Worm (Caenorhabditis elegans) whole organism, young adult: Measurements from ENCODE around the gene T10D4.6.

Experiments used
- C06A6.2 ChIP-seq: fragments of 200-800 bp; sonication (Bioruptor generic); conservative IDR thresholded peaks from 2 replicates; pipeline ENCODE4 v1.3.6; 2022; ENCODE audit warnings: missing genetic modification characterization, missing compliant biosample characterization
- F23B12.7 ChIP-seq: sonication (generic microtip); optimal IDR thresholded peaks from 2 replicates; lab custom pipeline; 2017; ENCODE audit warnings: missing genetic modification characterization, mild to moderate bottlenecking, missing compliant biosample characterization, antibody characterized with exemption, moderate library complexity; ENCODE audit not compliant: insufficient read depth
- Y67H2A.10 ChIP-seq: fragments of 200-800 bp; sonication (Bioruptor generic); conservative IDR thresholded peaks from 2 replicates; pipeline ENCODE4 v1.3.6; 2022; ENCODE audit warnings: missing genetic modification reagents, missing genetic modification characterization, missing compliant biosample characterization
- ZK185.1 ChIP-seq: sonication (generic microtip); optimal IDR thresholded peaks from 2 replicates; lab custom pipeline; 2016; ENCODE audit warnings: mild to moderate bottlenecking, missing genetic modification characterization, missing compliant biosample characterization; ENCODE audit not compliant: poor library complexity, severe bottlenecking
- akir-1 ChIP-seq: fragments of 200-800 bp; sonication (Bioruptor generic); optimal IDR thresholded peaks from 2 replicates; lab custom pipeline; 2018; ENCODE audit warnings: mild to moderate bottlenecking, missing genetic modification characterization, moderate library complexity, missing compliant biosample characterization
- ama-1 ChIP-seq, 3 experiments: fragments of 150-350 bp in 1 of 3; sonication (generic microtip) in 2 of 3; optimal IDR thresholded peaks; 2 replicates each; lab custom pipeline; 2014 to 2018; ENCODE audit warnings: missing biosample characterization in 2 of 3, missing genetic modification characterization in 2 of 3, missing genetic modification reagents in 2 of 3
- aptf-2 ChIP-seq: fragments of 200-800 bp; sonication (Bioruptor generic); conservative IDR thresholded peaks from 2 replicates; pipeline ENCODE4 v1.3.6; 2022; ENCODE audit warnings: missing genetic modification reagents, missing genetic modification characterization, missing compliant biosample characterization
- atf-7 ChIP-seq: sonication (generic microtip); optimal IDR thresholded peaks from 2 replicates; lab custom pipeline; 2017; ENCODE audit warnings: mild to moderate bottlenecking, missing genetic modification characterization, missing compliant biosample characterization
- attf-5 ChIP-seq: fragments of 200-800 bp; sonication (Bioruptor generic); optimal IDR thresholded peaks from 2 replicates; lab custom pipeline; 2018; ENCODE audit warnings: mild to moderate bottlenecking, missing genetic modification characterization, missing compliant biosample characterization
- attf-6 ChIP-seq: fragments of 200-800 bp; sonication (Bioruptor generic); IDR thresholded peaks from 2 replicates; pipeline ENCODE4 v1.3.6; 2022; ENCODE audit warnings: missing genetic modification reagents, missing genetic modification characterization, missing compliant biosample characterization
- ceh-40 ChIP-seq: fragments of 200-800 bp; sonication (Bioruptor generic); IDR thresholded peaks from 2 replicates; pipeline ENCODE4 v1.3.6; 2022; ENCODE audit warnings: missing genetic modification characterization, missing compliant biosample characterization
- dpff-1 ChIP-seq: sonication (generic microtip); optimal IDR thresholded peaks from 2 replicates; lab custom pipeline; 2017; ENCODE audit warnings: mild to moderate bottlenecking, missing genetic modification characterization, missing compliant biosample characterization
- efl-1 ChIP-seq: fragments of 150-350 bp; optimal IDR thresholded peaks from 2 replicates; lab custom pipeline; 2014; ENCODE audit warnings: missing biosample characterization, missing genetic modification reagents, missing genetic modification characterization
- egl-18 ChIP-seq: fragments of 200-800 bp; sonication (Bioruptor generic); IDR thresholded peaks from 2 replicates; pipeline ENCODE4 v1.3.6; 2022; ENCODE audit warnings: missing genetic modification reagents, missing genetic modification characterization, missing compliant biosample characterization
- him-1 ChIP-seq: sonication (generic microtip); optimal IDR thresholded peaks from 2 replicates; lab custom pipeline; 2016; ENCODE audit warnings: missing genotype, missing genetic modification reagents, missing genetic modification characterization, missing compliant biosample characterization
- hlh-26 ChIP-seq: fragments of 200-800 bp; sonication (Bioruptor generic); conservative IDR thresholded peaks from 2 replicates; pipeline ENCODE4 v1.3.6; 2022; ENCODE audit warnings: missing genetic modification reagents, missing genetic modification characterization, missing compliant biosample characterization
- hmg-1.2 ChIP-seq: fragments of 200-800 bp; sonication (Bioruptor generic); IDR thresholded peaks from 2 replicates; pipeline ENCODE4 v1.3.6; 2022; ENCODE audit warnings: missing genetic modification reagents, missing genetic modification characterization, missing compliant biosample characterization
- lag-1 ChIP-seq: fragments of 200-800 bp; sonication (Bioruptor generic); IDR thresholded peaks from 2 replicates; pipeline ENCODE4 v1.3.6; 2022; ENCODE audit warnings: missing genetic modification reagents, missing genetic modification characterization, missing compliant biosample characterization
- let-607 ChIP-seq, 2 experiments: fragments of 200-800 bp in 1 of 2; sonication (Bioruptor generic) in 1 of 2; sonication (generic microtip) in 1 of 2; optimal IDR thresholded peaks; 2 replicates each; lab custom pipeline; 2016 to 2018; ENCODE audit warnings: mild to moderate bottlenecking in 2 of 2, missing compliant biosample characterization in 2 of 2, missing genetic modification characterization in 2 of 2, moderate library complexity in 2 of 2, missing genotype in 1 of 2
- lin-40 ChIP-seq: sonication (generic microtip); optimal IDR thresholded peaks from 2 replicates; lab custom pipeline; 2016; ENCODE audit warnings: missing genetic modification characterization, mild to moderate bottlenecking, missing compliant biosample characterization, missing genotype, missing genetic modification reagents
- lin-54 ChIP-seq: fragments of 200-800 bp; sonication (Bioruptor generic); optimal IDR thresholded peaks from 2 replicates; lab custom pipeline; 2018; ENCODE audit warnings: mild to moderate bottlenecking, missing genetic modification characterization, missing compliant biosample characterization
- lsy-27 ChIP-seq: sonication (generic microtip); optimal IDR thresholded peaks from 2 replicates; lab custom pipeline; 2017; ENCODE audit warnings: missing genetic modification characterization, mild to moderate bottlenecking, missing compliant biosample characterization, antibody characterized with exemption, missing genotype, borderline replicate concordance; ENCODE audit not compliant: insufficient read depth
- madf-6 ChIP-seq: fragments of 200-800 bp; sonication (Bioruptor generic); IDR thresholded peaks from 2 replicates; pipeline ENCODE4 v1.3.6; 2022; ENCODE audit warnings: missing genetic modification reagents, missing genetic modification characterization, missing compliant biosample characterization
- mcd-1 ChIP-seq: fragments of 200-800 bp; sonication (Bioruptor generic); IDR thresholded peaks from 2 replicates; pipeline ENCODE4 v1.3.6; 2022; ENCODE audit warnings: missing genetic modification reagents, missing genetic modification characterization, missing compliant biosample characterization
- mes-4 ChIP-seq: sonication (generic microtip); optimal IDR thresholded peaks from 2 replicates; lab custom pipeline; 2016; ENCODE audit warnings: missing genotype, missing genetic modification characterization, missing compliant biosample characterization
- nfya-2 ChIP-seq: fragments of 200-800 bp; sonication (Bioruptor generic); IDR thresholded peaks from 2 replicates; pipeline ENCODE4 v1.3.6; 2022; ENCODE audit warnings: missing genetic modification reagents, missing genetic modification characterization, missing compliant biosample characterization
- nhr-179 ChIP-seq: sonication (generic microtip); optimal IDR thresholded peaks from 2 replicates; lab custom pipeline; 2016; ENCODE audit warnings: mild to moderate bottlenecking, missing genetic modification characterization, missing compliant biosample characterization
- rcor-1 ChIP-seq: fragments of 200-800 bp; sonication (Bioruptor generic); IDR thresholded peaks from 2 replicates; pipeline ENCODE4 v1.3.6; 2022; ENCODE audit warnings: missing genetic modification reagents, missing genetic modification characterization, missing compliant biosample characterization
- rec-8 ChIP-seq, 2 experiments: sonication (generic microtip); optimal IDR thresholded peaks; 2 replicates each; lab custom pipeline; 2016; ENCODE audit warnings: mild to moderate bottlenecking in 2 of 2, missing genetic modification characterization in 2 of 2, missing genetic modification reagents in 2 of 2, missing genotype in 2 of 2, missing biosample characterization in 1 of 2, missing compliant biosample characterization in 1 of 2, moderate library complexity in 1 of 2
- sea-2 ChIP-seq: fragments of 200-800 bp; sonication (Bioruptor generic); IDR thresholded peaks from 2 replicates; pipeline ENCODE4 v1.3.6; 2022; ENCODE audit warnings: missing genetic modification characterization, missing compliant biosample characterization
- snpc-1.3 ChIP-seq: sonication (generic microtip); optimal IDR thresholded peaks from 2 replicates; lab custom pipeline; 2017; ENCODE audit warnings: missing genetic modification characterization, mild to moderate bottlenecking, missing compliant biosample characterization, antibody characterized with exemption, moderate library complexity, missing genotype, missing genetic modification reagents; ENCODE audit not compliant: insufficient read depth
- snpc-3.4 ChIP-seq: sonication (generic microtip); optimal IDR thresholded peaks from 2 replicates; lab custom pipeline; 2017; ENCODE audit warnings: missing genetic modification characterization, mild to moderate bottlenecking, missing compliant biosample characterization, antibody characterized with exemption, moderate library complexity, missing genotype, missing genetic modification reagents
- snpc-4 ChIP-seq, 5 experiments: fragments of 150-350 bp in 1 of 5; sonication (generic microtip) in 4 of 5; optimal IDR thresholded peaks; 2 replicates each; lab custom pipeline; 2014 to 2018; ENCODE audit warnings: missing genetic modification characterization in 5 of 5, missing biosample characterization in 3 of 5, antibody characterized with exemption in 2 of 5, mild to moderate bottlenecking in 2 of 5, missing compliant biosample characterization in 2 of 5, missing genotype in 2 of 5, moderate library complexity in 2 of 5, missing genetic modification reagents in 1 of 5
- somi-1 ChIP-seq: fragments of 200-800 bp; sonication (Bioruptor generic); optimal IDR thresholded peaks from 2 replicates; lab custom pipeline; 2018; ENCODE audit warnings: mild to moderate bottlenecking, missing genetic modification characterization, missing compliant biosample characterization
- sptf-2 ChIP-seq: fragments of 200-800 bp; sonication (Bioruptor generic); optimal IDR thresholded peaks from 2 replicates; lab custom pipeline; 2018; ENCODE audit warnings: mild to moderate bottlenecking, missing genetic modification characterization, missing compliant biosample characterization
- tbx-9 ChIP-seq: sonication (generic microtip); optimal IDR thresholded peaks from 2 replicates; lab custom pipeline; 2016; ENCODE audit warnings: borderline replicate concordance, missing genetic modification characterization, inconsistent platforms, missing compliant biosample characterization
- ztf-26 ChIP-seq: sonication (generic microtip); optimal IDR thresholded peaks from 2 replicates; lab custom pipeline; 2017; ENCODE audit warnings: missing genetic modification characterization, missing compliant biosample characterization
- ztf-28 ChIP-seq: fragments of 200-800 bp; sonication (Bioruptor generic); IDR thresholded peaks from 2 replicates; pipeline ENCODE4 v1.3.6; 2022; ENCODE audit warnings: missing genetic modification reagents, missing genetic modification characterization, missing compliant biosample characterization
- ztf-6 ChIP-seq: fragments of 200-800 bp; sonication (Bioruptor generic); IDR thresholded peaks from 2 replicates; pipeline ENCODE4 v1.3.6; 2022; ENCODE audit warnings: missing genetic modification reagents, missing genetic modification characterization, missing compliant biosample characterization

T10D4.6 gene

ce11 chrII:3118907-3119382 lies at the start of gene T10D4.6:
T10D4.6 (plus strand) TSS chrII:3119332.
- TF ChIP-seq hmg-1.2 (GFP tag; lab: Robert Waterston, UW) (peak; percentile 84; the same call in 1 of the 2 replicates), attf-5 (GFP tag; lab: Kevin White, UChicago) (peak; percentile 83), egl-18 (GFP tag; lab: Robert Waterston, UW) (no peak)

ce11 chrII:3070182-3070581 lies 49.0 kb upstream of the T10D4.6 start:
- TF ChIP-seq lin-54: no peak
- TF ChIP-seq nhr-179 (tag; lab: Kevin White, UChicago): no peak
- TF ChIP-seq hlh-26: no peak
- no peak for TF ChIP-seq efl-1 (GFP tag; lab: Kevin White, UChicago)
- TF ChIP-seq ama-1 (optimal IDR thresholded peaks at IDR 0.05; lab: Kevin White, UChicago): no peak
- no peak for TF ChIP-seq ama-1 (GFP tag; optimal IDR thresholded peaks at IDR 0.05; lab: Kevin White, UChicago)
- TF ChIP-seq, all 124 proteins: peak for 0

- TF ChIP-seq sptf-2 (GFP tag; lab: Kevin White, UChicago) (no peak), let-607 (tag; optimal IDR thresholded peaks at IDR 0.05; lab: Kevin White, UChicago) (peak; percentile 78 to 92), snpc-1.3 (tag; lab: Kevin White, UChicago) (no peak), C06A6.2 (GFP tag; lab: Robert Waterston, UW) (no peak), akir-1 (GFP tag; lab: Kevin White, UChicago) (no peak)
Observed at ce11 chrII:3071012-3071749, 48.0 kb upstream of the T10D4.6 start, which contains the start of gene Y25C1A.7. Y25C1A.7 (minus strand) TSS chrII:3071062.

- TF ChIP-seq ztf-28 (GFP tag; lab: Robert Waterston, UW): peak; percentile 56; the same call in 1 of the 2 replicates
- TF ChIP-seq Y67H2A.10: no peak
- TF ChIP-seq ztf-26: peak; percentile 83
- TF ChIP-seq dpff-1 (tag; lab: Kevin White, UChicago): no peak
- TF ChIP-seq madf-6 (GFP tag; lab: Robert Waterston, UW): peak; percentile 88
- TF ChIP-seq snpc-4 (GFP tag; optimal IDR thresholded peaks at IDR 0.05; lab: Kevin White, UChicago): peak; percentile 63
- TF ChIP-seq snpc-4 (tag; optimal IDR thresholded peaks at IDR 0.05; lab: Kevin White, UChicago): peak in 3 of 4 experiments; percentile 71 to 73 (median 73)
- TF ChIP-seq sea-2 (GFP tag; lab: Robert Waterston, UW): no peak
- no peak for TF ChIP-seq somi-1
- peak; percentile 94 for TF ChIP-seq lin-40
- TF ChIP-seq him-1 (tag; lab: Kevin White, UChicago): peak; percentile 30
- no peak for TF ChIP-seq tbx-9
- no peak for TF ChIP-seq nfya-2 (GFP tag; lab: Robert Waterston, UW)
- no peak for TF ChIP-seq mes-4
- TF ChIP-seq aptf-2 (GFP tag; lab: Robert Waterston, UW): no peak
- TF ChIP-seq rec-8 (tag; optimal IDR thresholded peaks at IDR 0.05; lab: Kevin White, UChicago): no peak
- no peak for TF ChIP-seq ztf-6
- TF ChIP-seq rcor-1 (GFP tag; lab: Robert Waterston, UW): no peak; the same call in 1 of the 2 replicates
- TF ChIP-seq akir-1 (GFP tag; lab: Kevin White, UChicago): no peak
- no peak for TF ChIP-seq egl-18 (GFP tag; lab: Robert Waterston, UW)
- TF ChIP-seq attf-6 (GFP tag; lab: Robert Waterston, UW): no peak
- TF ChIP-seq lag-1: no peak
- TF ChIP-seq lsy-27 (tag; lab: Kevin White, UChicago): no peak
- TF ChIP-seq mcd-1 (GFP tag; lab: Robert Waterston, UW): peak; percentile 92
- no peak for TF ChIP-seq ZK185.1 (tag; lab: Kevin White, UChicago)
- no peak for TF ChIP-seq ceh-40 (GFP tag; lab: Robert Waterston, UW)
- TF ChIP-seq snpc-3.4 (tag; lab: Kevin White, UChicago): peak; percentile 59
- TF ChIP-seq let-607 (tag; optimal IDR thresholded peaks at IDR 0.05; lab: Kevin White, UChicago): peak; percentile 97 to 98
- TF ChIP-seq atf-7 (tag; lab: Kevin White, UChicago): peak; percentile 97
- TF ChIP-seq F23B12.7 (tag; lab: Kevin White, UChicago): peak; percentile 92
Observed at ce11 chrII:3076915-3077314, 42.2 kb upstream of the T10D4.6 start, which contains the start of gene Y25C1A.8. Y25C1A.8 (minus strand) TSS chrII:3076959.
